Worm (Caenorhabditis elegans) whole organism, late embryonic: ENCODE measurements around the gene cha-1.

Experiments used
- ceh-24 ChIP-seq: sonication (generic microtip); optimal IDR thresholded peaks from 2 replicates; lab custom pipeline; 2016; ENCODE audit warnings: mild to moderate bottlenecking, missing genetic modification characterization, missing compliant biosample characterization
- fax-1 ChIP-seq: sonication (generic microtip); optimal IDR thresholded peaks from 2 replicates; lab custom pipeline; 2016; ENCODE audit warnings: missing genotype, missing genetic modification characterization, missing compliant biosample characterization
- fkh-10 ChIP-seq: fragments of 150-350 bp; optimal IDR thresholded peaks from 2 replicates; lab custom pipeline; 2014; ENCODE audit warnings: missing biosample characterization, missing genetic modification reagents, missing genetic modification characterization
- hlh-13 ChIP-seq: fragments of 200-800 bp; sonication (Bioruptor generic); optimal IDR thresholded peaks from 2 replicates; lab custom pipeline; 2018; ENCODE audit warnings: mild to moderate bottlenecking, missing genetic modification characterization, missing compliant biosample characterization
- lim-6 ChIP-seq: sonication (generic microtip); optimal IDR thresholded peaks from 2 replicates; lab custom pipeline; 2016; ENCODE audit warnings: missing genetic modification characterization, missing compliant biosample characterization
- pha-4 ChIP-seq: fragments of 150-350 bp; optimal IDR thresholded peaks from 2 replicates; lab custom pipeline; 2018; ENCODE audit warnings: missing biosample characterization, missing genetic modification reagents, missing genetic modification characterization
- sox-2 ChIP-seq: fragments of 200-800 bp; sonication (Bioruptor generic); IDR thresholded peaks from 2 replicates; pipeline ENCODE4 v1.3.6; 2022; ENCODE audit warnings: missing genetic modification reagents, missing genetic modification characterization, missing compliant biosample characterization

ce11 chrIV:3610987-3611386 is 13.5 kb downstream of the cha-1 start:
- TF ChIP-seq fkh-10: no peak
- TF ChIP-seq sox-2: no peak
- no peak for TF ChIP-seq hlh-13 (GFP tag; lab: Kevin White, UChicago)
- no peak for TF ChIP-seq pha-4 (tag; lab: Kevin White, UChicago)
- no peak for TF ChIP-seq ceh-24
- TF ChIP-seq lim-6 (tag; lab: Kevin White, UChicago): no peak
- no peak for TF ChIP-seq fax-1 (tag; lab: Kevin White, UChicago)
